Worm (Caenorhabditis elegans): Measurements from ENCODE around the gene pcrg-1.

pcrg-1 gene

ce11 chrII:7151969-7152631 lies 48.2 kb upstream of the pcrg-1 start, which contains the start of gene fust-1:
TSS of gene fust-1 (plus strand) at chrII:7152581.
- peak; percentile 79 for TF ChIP-seq nhr-10 (tag; optimal IDR thresholded peaks at IDR 0.05)
- TF ChIP-seq alr-1 (tag; optimal IDR thresholded peaks at IDR 0.05), result no peak
- peak; percentile 97 for TF ChIP-seq nhr-25 (tag; optimal IDR thresholded peaks at IDR 0.05)
- TF ChIP-seq blmp-1 (tag; optimal IDR thresholded peaks at IDR 0.05; ENCODE audit: insufficient read depth), result peak; percentile 56
- TF ChIP-seq aly-2 (tag; optimal IDR thresholded peaks at IDR 0.05), result no peak
- TF ChIP-seq ztf-4 (tag; optimal IDR thresholded peaks at IDR 0.05), result peak; percentile 92
- TF ChIP-seq lin-39 (tag; optimal IDR thresholded peaks at IDR 0.05), result no peak
- no peak for TF ChIP-seq elt-3 (tag; optimal IDR thresholded peaks at IDR 0.05)
- TF ChIP-seq mdl-1 (tag; optimal IDR thresholded peaks at IDR 0.05), result peak in 1 of 2 experiments; percentile 72
- TF ChIP-seq nhr-237 (tag; optimal IDR thresholded peaks at IDR 0.05), result peak; percentile 72
- TF ChIP-seq elt-1 (tag; optimal IDR thresholded peaks at IDR 0.05), result peak; percentile 61
- no peak for TF ChIP-seq nhr-12 (tag; optimal IDR thresholded peaks at IDR 0.05)
- TF ChIP-seq ceh-82 (tag; optimal IDR thresholded peaks at IDR 0.05), result peak; percentile 69
- TF ChIP-seq unc-55 (GFP tag; optimal IDR thresholded peaks at IDR 0.05), result peak; percentile 96
- no peak for TF ChIP-seq nhr-23 (tag; optimal IDR thresholded peaks at IDR 0.05)
- no peak for TF ChIP-seq ztf-1 (GFP tag; conservative IDR thresholded peaks at IDR 0.05)
- peak; percentile 91 for TF ChIP-seq fos-1 (tag; optimal IDR thresholded peaks at IDR 0.05)
- peak; percentile 87 for TF ChIP-seq ceh-16 (tag; optimal IDR thresholded peaks at IDR 0.05)
- no peak for TF ChIP-seq peb-1 (tag; optimal IDR thresholded peaks at IDR 0.05)
- TF ChIP-seq R02D3.7 (tag; optimal IDR thresholded peaks at IDR 0.05), result peak; percentile 74
- TF ChIP-seq nhr-129 (tag; optimal IDR thresholded peaks at IDR 0.05), result peak; percentile 92
- TF ChIP-seq skn-1 (tag; optimal IDR thresholded peaks at IDR 0.05), result peak; percentile 91
- TF ChIP-seq sem-4 (tag; optimal IDR thresholded peaks at IDR 0.05), result peak; percentile 91
- TF ChIP-seq gmeb-1 (tag; optimal IDR thresholded peaks at IDR 0.05), result peak; percentile 93
- peak; percentile 67 for TF ChIP-seq dmd-4 (tag; optimal IDR thresholded peaks at IDR 0.05)
- TF ChIP-seq ama-1 (optimal IDR thresholded peaks at IDR 0.05), result peak; percentile 79
- TF ChIP-seq lin-13 (GFP tag; optimal IDR thresholded peaks at IDR 0.05), result peak; percentile 92
- TF ChIP-seq sma-9 (GFP tag; optimal IDR thresholded peaks at IDR 0.05), result peak; percentile 98
- no peak for TF ChIP-seq sma-9 (tag; optimal IDR thresholded peaks at IDR 0.05)
- TF ChIP-seq egl-27 (tag; optimal IDR thresholded peaks at IDR 0.05), result peak; percentile 94
- peak; percentile 94 for TF ChIP-seq nhr-21 (tag; optimal IDR thresholded peaks at IDR 0.05)
- TF ChIP-seq F13H6.1 (tag; optimal IDR thresholded peaks at IDR 0.05), result peak; percentile 97
- TF ChIP-seq lsy-2 (tag; optimal IDR thresholded peaks at IDR 0.05), result peak; percentile 95 to 98
- peak; percentile 74 for TF ChIP-seq unc-62 (GFP tag; optimal IDR thresholded peaks at IDR 0.05)
- peak; percentile 93 for TF ChIP-seq mab-5 (tag; optimal IDR thresholded peaks at IDR 0.05)
- TF ChIP-seq ztf-11 (tag; optimal IDR thresholded peaks at IDR 0.05), result no peak
- peak; percentile 82 for TF ChIP-seq nhr-77 (tag; optimal IDR thresholded peaks at IDR 0.05)
- TF ChIP-seq mbf-1 (tag; optimal IDR thresholded peaks at IDR 0.05), result no peak
- peak; percentile 96 for TF ChIP-seq sma-3 (GFP tag; optimal IDR thresholded peaks at IDR 0.05)
- TF ChIP-seq snpc-4 (tag; optimal IDR thresholded peaks at IDR 0.05), result peak; percentile 80
- peak; percentile 94 for TF ChIP-seq nhr-6 (tag; optimal IDR thresholded peaks at IDR 0.05)
- TF ChIP-seq C34F6.9 (tag; optimal IDR thresholded peaks at IDR 0.05), result peak; percentile 99
- peak; percentile 61 for TF ChIP-seq Y55F3AM.14 (GFP tag; optimal IDR thresholded peaks at IDR 0.05)
- TF ChIP-seq ZK546.5 (tag; optimal IDR thresholded peaks at IDR 0.05), result peak; percentile 71
- TF ChIP-seq unc-39 (tag; optimal IDR thresholded peaks at IDR 0.05), result no peak
- peak; percentile 94 for TF ChIP-seq lin-11 (tag; optimal IDR thresholded peaks at IDR 0.05)
- TF ChIP-seq nhr-11 (tag; optimal IDR thresholded peaks at IDR 0.05), result no peak
- TF ChIP-seq zag-1 (tag; optimal IDR thresholded peaks at IDR 0.05), result peak; percentile 80
- TF ChIP-seq crh-2 (tag; optimal IDR thresholded peaks at IDR 0.05), result peak; percentile 95
